Worm (Caenorhabditis elegans) whole organism, midembryonic: Measurements from ENCODE around the gene col-104.

Source experiments
- T22C8.4 ChIP-seq: fragments of 200-800 bp; sonication (Bioruptor generic); IDR thresholded peaks from 2 replicates; pipeline ENCODE4 v1.3.6; 2022; ENCODE audit warnings: missing genetic modification characterization, missing compliant biosample characterization
- cog-1 ChIP-seq: sonication (generic microtip); optimal IDR thresholded peaks from 2 replicates; lab custom pipeline; 2016; ENCODE audit warnings: missing genetic modification characterization, missing compliant biosample characterization
- flt-1 ChIP-seq: fragments of 200-800 bp; sonication (Bioruptor generic); IDR thresholded peaks from 2 replicates; pipeline ENCODE4 v1.3.6; 2022; ENCODE audit warnings: missing genetic modification characterization, missing compliant biosample characterization
- klf-2 ChIP-seq: fragments of 200-800 bp; sonication (Bioruptor generic); conservative IDR thresholded peaks from 2 replicates; pipeline ENCODE4 v1.3.6; 2022; ENCODE audit warnings: missing genetic modification reagents, missing genetic modification characterization, missing compliant biosample characterization
- med-1 ChIP-seq: sonication (generic microtip); optimal IDR thresholded peaks from 2 replicates; lab custom pipeline; 2017; ENCODE audit warnings: missing genetic modification characterization, mild to moderate bottlenecking, missing compliant biosample characterization, antibody characterized with exemption, missing genetic modification reagents; ENCODE audit not compliant: insufficient read depth
- ref-1 ChIP-seq: fragments of 200-800 bp; sonication (Bioruptor generic); conservative IDR thresholded peaks from 2 replicates; pipeline ENCODE4 v1.3.6; 2022; ENCODE audit warnings: missing genetic modification reagents, missing genetic modification characterization, missing compliant biosample characterization
- tab-1 ChIP-seq: fragments of 200-800 bp; sonication (Bioruptor generic); IDR thresholded peaks from 2 replicates; pipeline ENCODE4 v1.3.6; 2022; ENCODE audit warnings: missing genetic modification characterization, missing compliant biosample characterization
- ztf-23 ChIP-seq: fragments of 200-800 bp; sonication (Bioruptor generic); IDR thresholded peaks from 2 replicates; pipeline ENCODE4 v1.3.6; 2022; ENCODE audit warnings: missing genetic modification reagents, missing genetic modification characterization, missing compliant biosample characterization
- ztf-29 ChIP-seq: fragments of 200-800 bp; sonication (Bioruptor generic); IDR thresholded peaks from 2 replicates; pipeline ENCODE4 v1.3.6; 2022; ENCODE audit warnings: missing genetic modification reagents, missing genetic modification characterization, missing compliant biosample characterization

Gene col-104

ce11 chrIV:1385915-1386314 is 30.8 kb upstream of the col-104 start, which contains the start of gene nhr-41:
nhr-41 (plus strand) TSS chrIV:1386215.
- TF ChIP-seq ztf-29 (GFP tag; lab: Robert Waterston, UW), result no peak
- TF ChIP-seq flt-1 (GFP tag; lab: Robert Waterston, UW), result 0 out of 2 replicates have a peak, but pooled peaks have one; percentile 23

- no peak for TF ChIP-seq med-1
- TF ChIP-seq ztf-23 (GFP tag; lab: Robert Waterston, UW), result 0 out of 2 replicates have a peak, but pooled peaks have one; percentile 26
Measured at ce11 chrIV:1385500-1385899, 30.4 kb upstream of the col-104 start.

ce11 chrIV:1381596-1382274 is 26.6 kb upstream of the col-104 start:
- no peak for TF ChIP-seq med-1
- TF ChIP-seq ztf-29 (GFP tag; lab: Robert Waterston, UW), result no peak
- no peak for TF ChIP-seq cog-1 (tag; lab: Kevin White, UChicago)

ce11 chrIV:1380350-1380749 is 25.2 kb upstream of the col-104 start:
- no peak for TF ChIP-seq tab-1 (GFP tag; lab: Robert Waterston, UW)
- TF ChIP-seq flt-1 (GFP tag; lab: Robert Waterston, UW), result no peak
- TF ChIP-seq T22C8.4 (GFP tag; lab: Robert Waterston, UW), result no peak
- TF ChIP-seq ztf-29 (GFP tag; lab: Robert Waterston, UW), result no peak
- no peak for TF ChIP-seq ztf-23 (GFP tag; lab: Robert Waterston, UW)

- TF ChIP-seq ref-1 (GFP tag; lab: Robert Waterston, UW) (no peak), tab-1 (GFP tag; lab: Robert Waterston, UW) (no peak), ztf-23 (GFP tag; lab: Robert Waterston, UW) (no peak), T22C8.4 (GFP tag; lab: Robert Waterston, UW) (no peak), flt-1 (GFP tag; lab: Robert Waterston, UW) (no peak), cog-1 (tag; lab: Kevin White, UChicago) (no peak)
Measured at ce11 chrIV:1378954-1379353, 23.8 kb upstream of the col-104 start.

- TF ChIP-seq flt-1 (GFP tag; lab: Robert Waterston, UW) (peak; percentile 37; the same call in 1 of the 2 replicates), ref-1 (GFP tag; lab: Robert Waterston, UW) (no peak), T22C8.4 (GFP tag; lab: Robert Waterston, UW) (0 out of 2 replicates have a peak, but pooled peaks have one; percentile 10), klf-2 (GFP tag; lab: Robert Waterston, UW) (no peak), cog-1 (tag; lab: Kevin White, UChicago) (no peak), tab-1 (GFP tag; lab: Robert Waterston, UW) (peak; percentile 48; the same call in 1 of the 2 replicates)
Measured at ce11 chrIV:1377699-1378098, 22.6 kb upstream of the col-104 start.

- TF ChIP-seq med-1, result no peak
- no peak for TF ChIP-seq cog-1 (tag; lab: Kevin White, UChicago)
- no peak for TF ChIP-seq ztf-23 (GFP tag; lab: Robert Waterston, UW)
- no peak for TF ChIP-seq T22C8.4 (GFP tag; lab: Robert Waterston, UW)
- no peak for TF ChIP-seq klf-2 (GFP tag; lab: Robert Waterston, UW)
- no peak for TF ChIP-seq ref-1 (GFP tag; lab: Robert Waterston, UW)
- TF ChIP-seq tab-1 (GFP tag; lab: Robert Waterston, UW), result no peak
- TF ChIP-seq flt-1 (GFP tag; lab: Robert Waterston, UW), result no peak
- TF ChIP-seq ztf-29 (GFP tag; lab: Robert Waterston, UW), result no peak
Measured at ce11 chrIV:1375289-1375688, 20.2 kb upstream of the col-104 start.

ce11 chrIV:1371300-1371699 is 16.2 kb upstream of the col-104 start:
- TF ChIP-seq ztf-29 (GFP tag; lab: Robert Waterston, UW), result no peak
- no peak for TF ChIP-seq cog-1 (tag; lab: Kevin White, UChicago)
- TF ChIP-seq klf-2 (GFP tag; lab: Robert Waterston, UW), result no peak
- no peak for TF ChIP-seq med-1
- TF ChIP-seq ref-1 (GFP tag; lab: Robert Waterston, UW), result no peak
- no peak for TF ChIP-seq ztf-23 (GFP tag; lab: Robert Waterston, UW)
- TF ChIP-seq tab-1 (GFP tag; lab: Robert Waterston, UW), result no peak
- no peak for TF ChIP-seq flt-1 (GFP tag; lab: Robert Waterston, UW)

ce11 chrIV:1367041-1367440 is 11.9 kb upstream of the col-104 start:
- TF ChIP-seq ref-1 (GFP tag; lab: Robert Waterston, UW) (no peak), ztf-29 (GFP tag; lab: Robert Waterston, UW) (no peak), T22C8.4 (GFP tag; lab: Robert Waterston, UW) (no peak), med-1 (no peak), tab-1 (GFP tag; lab: Robert Waterston, UW) (no peak), klf-2 (GFP tag; lab: Robert Waterston, UW) (no peak), ztf-23 (GFP tag; lab: Robert Waterston, UW) (no peak), flt-1 (GFP tag; lab: Robert Waterston, UW) (no peak), cog-1 (tag; lab: Kevin White, UChicago) (no peak)

ce11 chrIV:1365771-1366170 is 10.7 kb upstream of the col-104 start:
- no peak for TF ChIP-seq tab-1 (GFP tag; lab: Robert Waterston, UW)
- TF ChIP-seq flt-1 (GFP tag; lab: Robert Waterston, UW), result no peak
